Worm (Caenorhabditis elegans) whole organism, L1 larva: ENCODE results near the gene fbxb-111.

Source experiments
- C16A3.4 ChIP-seq: fragments of 150-350 bp; optimal IDR thresholded peaks from 2 replicates; lab custom pipeline; 2014; ENCODE audit warnings: missing biosample characterization, missing genetic modification characterization
- Y116A8C.19 ChIP-seq: sonication (generic microtip); optimal IDR thresholded peaks from 2 replicates; lab custom pipeline; 2016; ENCODE audit warnings: missing compliant biosample characterization, missing genetic modification characterization, borderline replicate concordance
- aha-1 ChIP-seq: fragments of 150-350 bp; optimal IDR thresholded peaks from 2 replicates; lab custom pipeline; 2014; ENCODE audit warnings: missing biosample characterization, missing genetic modification characterization
- ceh-63 ChIP-seq: fragments of 200-800 bp; sonication (Bioruptor generic); optimal IDR thresholded peaks from 2 replicates; lab custom pipeline; 2018; ENCODE audit warnings: mild to moderate bottlenecking, missing genetic modification characterization, missing compliant biosample characterization
- ceh-8 ChIP-seq: fragments of 200-800 bp; sonication (Bioruptor generic); optimal IDR thresholded peaks from 2 replicates; lab custom pipeline; 2018; ENCODE audit warnings: mild to moderate bottlenecking, missing genetic modification characterization, moderate library complexity, missing compliant biosample characterization
- ceh-82 ChIP-seq, 3 experiments: fragments of 150-350 bp in 1 of 3; sonication (generic microtip) in 2 of 3; optimal IDR thresholded peaks; 2 replicates each; lab custom pipeline; 2014 to 2017; ENCODE audit warnings: missing biosample characterization in 3 of 3, missing genetic modification characterization in 3 of 3
- ceh-88 ChIP-seq: fragments of 200-800 bp; sonication (Bioruptor generic); IDR thresholded peaks from 2 replicates; pipeline ENCODE4 v1.3.6; 2022; ENCODE audit warnings: missing genetic modification characterization, missing compliant biosample characterization
- ceh-90 ChIP-seq: sonication (generic microtip); optimal IDR thresholded peaks from 2 replicates; lab custom pipeline; 2016; ENCODE audit warnings: missing genetic modification characterization, missing compliant biosample characterization
- ces-1 ChIP-seq: fragments of 150-350 bp; optimal IDR thresholded peaks from 2 replicates; lab custom pipeline; 2014; ENCODE audit warnings: missing biosample characterization, missing genetic modification reagents, missing genetic modification characterization
- dsc-1 ChIP-seq: sonication (generic microtip); optimal IDR thresholded peaks from 2 replicates; lab custom pipeline; 2016; ENCODE audit warnings: mild to moderate bottlenecking, missing genetic modification characterization, missing compliant biosample characterization
- efl-1 ChIP-seq, 4 experiments: fragments of 150-350 bp; optimal IDR thresholded peaks in 3 of 4; peaks in 1 of 4; 1 replicate in 1 of 4; 2 replicates in 3 of 4; lab custom pipeline; 2014; ENCODE audit warnings: missing biosample characterization in 2 of 4, missing genetic modification characterization in 2 of 4, missing genetic modification reagents in 2 of 4
- efl-3 ChIP-seq: fragments of 200-800 bp; sonication (Bioruptor generic); optimal IDR thresholded peaks from 2 replicates; lab custom pipeline; 2018; ENCODE audit warnings: mild to moderate bottlenecking, missing genetic modification characterization, missing compliant biosample characterization
- egl-13 ChIP-seq: sonication (generic microtip); optimal IDR thresholded peaks from 2 replicates; lab custom pipeline; 2016; ENCODE audit warnings: missing genotype, missing genetic modification reagents, missing genetic modification characterization, missing compliant biosample characterization
- elt-2 ChIP-seq: sonication (generic microtip); optimal IDR thresholded peaks from 2 replicates; lab custom pipeline; 2016; ENCODE audit warnings: missing genetic modification characterization, mild to moderate bottlenecking, inconsistent platforms, missing compliant biosample characterization, missing genetic modification reagents
- fkh-10 ChIP-seq: sonication (generic microtip); optimal IDR thresholded peaks from 2 replicates; lab custom pipeline; 2017; ENCODE audit warnings: missing biosample characterization, missing genetic modification reagents, missing genetic modification characterization
- fkh-4 ChIP-seq: sonication (generic microtip); optimal IDR thresholded peaks from 2 replicates; lab custom pipeline; 2016; ENCODE audit warnings: missing compliant biosample characterization, missing genetic modification characterization, borderline replicate concordance
- grh-1 ChIP-seq: fragments of 200-800 bp; sonication (Bioruptor generic); IDR thresholded peaks from 2 replicates; pipeline ENCODE4 v1.3.6; 2022; ENCODE audit warnings: missing genetic modification reagents, missing genetic modification characterization, missing compliant biosample characterization
- lin-35 ChIP-seq, 2 experiments: fragments of 150-350 bp; optimal IDR thresholded peaks; 2 replicates each; lab custom pipeline; 2014; ENCODE audit warnings: missing biosample characterization in 2 of 2, missing genetic modification characterization in 2 of 2, missing genetic modification reagents in 2 of 2
- lsy-2 ChIP-seq, 2 experiments: fragments of 150-350 bp; optimal IDR thresholded peaks; 2 replicates each; lab custom pipeline; 2014; ENCODE audit warnings: missing biosample characterization in 2 of 2, missing genetic modification characterization in 2 of 2
- mdl-1 ChIP-seq, 2 experiments: fragments of 150-350 bp; optimal IDR thresholded peaks; 2 replicates each; lab custom pipeline; 2014 to 2017; ENCODE audit warnings: missing biosample characterization in 2 of 2, missing genetic modification characterization in 2 of 2, inconsistent platforms in 1 of 2
- mef-2 ChIP-seq: fragments of 150-350 bp; optimal IDR thresholded peaks from 2 replicates; lab custom pipeline; 2014; ENCODE audit warnings: missing biosample characterization, missing genetic modification characterization
- mep-1 ChIP-seq: fragments of 150-350 bp; optimal IDR thresholded peaks from 2 replicates; lab custom pipeline; 2014; ENCODE audit warnings: missing biosample characterization, missing genetic modification characterization
- nhr-11 ChIP-seq: fragments of 150-350 bp; optimal IDR thresholded peaks from 2 replicates; lab custom pipeline; 2014; ENCODE audit warnings: missing biosample characterization, missing genetic modification characterization
- nhr-20 ChIP-seq: sonication (generic microtip); optimal IDR thresholded peaks from 2 replicates; lab custom pipeline; 2016; ENCODE audit warnings: mild to moderate bottlenecking, missing genetic modification characterization, missing compliant biosample characterization
- nhr-237 ChIP-seq: fragments of 150-350 bp; optimal IDR thresholded peaks from 2 replicates; lab custom pipeline; 2014; ENCODE audit warnings: missing biosample characterization, missing genetic modification characterization
- nhr-28 ChIP-seq: fragments of 150-350 bp; optimal IDR thresholded peaks from 2 replicates; lab custom pipeline; 2014; ENCODE audit warnings: missing biosample characterization, missing genetic modification characterization
- nhr-71 ChIP-seq: sonication (generic microtip); optimal IDR thresholded peaks from 2 replicates; lab custom pipeline; 2016; ENCODE audit warnings: mild to moderate bottlenecking, missing genetic modification characterization, moderate library complexity, missing compliant biosample characterization
- nhr-76 ChIP-seq: sonication (generic microtip); optimal IDR thresholded peaks from 2 replicates; lab custom pipeline; 2017; ENCODE audit warnings: missing biosample characterization, missing genetic modification characterization
- nhr-84 ChIP-seq: sonication (generic microtip); optimal IDR thresholded peaks from 2 replicates; lab custom pipeline; 2017; ENCODE audit warnings: missing biosample characterization, missing genetic modification characterization
- pqm-1 ChIP-seq: sonication (generic microtip); optimal IDR thresholded peaks from 3 replicates; lab custom pipeline; 2017; ENCODE audit warnings: missing biosample characterization, missing genetic modification characterization
- snpc-4 ChIP-seq: fragments of 150-350 bp; optimal IDR thresholded peaks from 2 replicates; lab custom pipeline; 2014; ENCODE audit warnings: missing biosample characterization, missing genetic modification characterization
- sox-4 ChIP-seq: sonication (generic microtip); optimal IDR thresholded peaks from 2 replicates; lab custom pipeline; 2016; ENCODE audit warnings: missing genetic modification characterization, missing compliant biosample characterization
- sptf-1 ChIP-seq: fragments of 150-350 bp; optimal IDR thresholded peaks from 2 replicates; lab custom pipeline; 2014; ENCODE audit warnings: missing biosample characterization, missing genetic modification characterization
- sup-37 ChIP-seq: fragments of 200-800 bp; sonication (Bioruptor generic); optimal IDR thresholded peaks from 2 replicates; lab custom pipeline; 2018; ENCODE audit warnings: mild to moderate bottlenecking, missing genetic modification characterization, missing compliant biosample characterization
- unc-130 ChIP-seq: fragments of 150-350 bp; optimal IDR thresholded peaks from 2 replicates; lab custom pipeline; 2017; ENCODE audit warnings: missing biosample characterization, missing genetic modification characterization, inconsistent platforms
- unc-62 ChIP-seq: fragments of 150-350 bp; optimal IDR thresholded peaks from 2 replicates; lab custom pipeline; 2014; ENCODE audit warnings: missing biosample characterization, missing genetic modification reagents, missing genetic modification characterization
- xbp-1 ChIP-seq: sonication (generic microtip); optimal IDR thresholded peaks from 2 replicates; lab custom pipeline; 2016; ENCODE audit warnings: missing genetic modification characterization, missing compliant biosample characterization
- zag-1 ChIP-seq: fragments of 150-350 bp; optimal IDR thresholded peaks from 2 replicates; lab custom pipeline; 2014; ENCODE audit warnings: missing biosample characterization, missing genetic modification characterization
- ztf-11 ChIP-seq, 2 experiments: sonication (generic microtip); optimal IDR thresholded peaks; 2 replicates each; lab custom pipeline; 2016 to 2017; ENCODE audit warnings: missing genetic modification characterization in 2 of 2, missing biosample characterization in 1 of 2, missing compliant biosample characterization in 1 of 2
- ztf-4 ChIP-seq: fragments of 150-350 bp; optimal IDR thresholded peaks from 2 replicates; lab custom pipeline; 2014; ENCODE audit warnings: missing biosample characterization, missing genetic modification characterization

Gene fbxb-111

DNA sequence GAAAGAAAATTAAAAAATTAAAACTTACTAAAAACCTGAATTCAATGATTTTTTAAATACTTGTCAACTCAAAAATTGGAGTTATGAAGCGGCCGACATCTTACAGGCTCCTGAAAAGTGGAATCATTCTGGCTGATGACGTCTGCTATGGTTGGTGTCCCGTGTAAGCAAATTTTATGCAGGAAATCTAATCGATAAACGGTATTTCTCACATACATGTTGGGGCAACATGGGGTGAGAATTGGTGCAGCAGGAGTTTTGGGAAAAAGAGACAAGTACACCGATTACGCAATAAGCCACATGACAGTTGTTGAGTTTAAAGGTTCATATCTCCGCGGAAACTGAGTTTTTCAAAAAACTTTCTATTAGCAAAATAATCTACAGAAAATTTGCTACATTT is 40.6 kb upstream of the fbxb-111 start, which contains the start of gene K12H6.2:
K12H6.2 (minus strand) TSS at position 101 of the 400 bp plus-strand sequence.
- no peak for TF ChIP-seq fkh-10 (GFP tag; lab: Kevin White, UChicago)
- no peak for TF ChIP-seq C16A3.4 (tag; lab: Kevin White, UChicago)
- TF ChIP-seq mdl-1 (tag; optimal IDR thresholded peaks at IDR 0.05; lab: Kevin White, UChicago) = no peak
- TF ChIP-seq unc-62 (GFP tag; lab: Kevin White, UChicago) = no peak
- no peak for TF ChIP-seq zag-1 (tag; lab: Kevin White, UChicago)
- TF ChIP-seq fkh-4 (tag; lab: Kevin White, UChicago) = no peak
- no peak for TF ChIP-seq ceh-63 (GFP tag; lab: Kevin White, UChicago)
- TF ChIP-seq nhr-84 (tag; lab: Kevin White, UChicago) = no peak
- no peak for TF ChIP-seq lsy-2 (tag; optimal IDR thresholded peaks at IDR 0.05; lab: Kevin White, UChicago)
- no peak for TF ChIP-seq ceh-88 (GFP tag; lab: Robert Waterston, UW)
- no peak for TF ChIP-seq grh-1 (GFP tag; lab: Robert Waterston, UW)
- TF ChIP-seq sptf-1 (tag; lab: Kevin White, UChicago) = no peak
- no peak for TF ChIP-seq elt-2 (tag; lab: Kevin White, UChicago)
- no peak for TF ChIP-seq nhr-76 (tag; lab: Kevin White, UChicago)
- TF ChIP-seq ztf-4 = no peak
- no peak for TF ChIP-seq dsc-1 (tag; lab: Kevin White, UChicago)
- TF ChIP-seq sup-37 = no peak
- TF ChIP-seq aha-1 = no peak
- TF ChIP-seq, all 84 proteins: peak for 0

DNA sequence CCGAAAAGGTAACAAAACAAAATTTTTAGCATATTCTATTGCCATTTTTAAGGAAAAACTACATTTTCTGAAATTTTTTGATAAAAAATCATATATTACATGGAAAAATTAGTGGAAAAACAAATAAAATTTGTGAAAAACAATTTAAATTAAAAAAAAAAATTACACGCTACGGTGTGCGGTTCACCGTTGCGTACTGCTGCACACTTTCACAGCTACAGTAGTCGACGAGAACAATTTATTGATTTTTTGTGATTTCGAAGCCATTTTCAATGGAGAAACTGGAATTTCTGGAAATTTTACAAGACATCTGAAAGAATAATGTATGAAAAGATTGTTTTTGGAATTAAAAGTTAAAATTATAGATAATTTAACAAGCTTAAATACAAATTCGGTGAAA is 40.2 kb upstream of the fbxb-111 start:
- TF ChIP-seq nhr-28 (tag; lab: Kevin White, UChicago) (no peak), pqm-1 (no peak), nhr-71 (tag; lab: Kevin White, UChicago) (no peak), ztf-11 (tag; optimal IDR thresholded peaks at IDR 0.05; lab: Kevin White, UChicago) (no peak), lin-35 (GFP tag; optimal IDR thresholded peaks at IDR 0.05; lab: Kevin White, UChicago) (no peak), egl-13 (tag; lab: Kevin White, UChicago) (no peak), xbp-1 (tag; lab: Kevin White, UChicago) (no peak), ces-1 (no peak), sptf-1 (tag; lab: Kevin White, UChicago) (no peak), C16A3.4 (tag; lab: Kevin White, UChicago) (no peak), snpc-4 (tag; lab: Kevin White, UChicago) (no peak), nhr-20 (tag; lab: Kevin White, UChicago) (no peak), efl-3 (no peak), Y116A8C.19 (no peak), ceh-8 (no peak), nhr-237 (tag; lab: Kevin White, UChicago) (no peak), aha-1 (no peak), sup-37 (no peak), zag-1 (tag; lab: Kevin White, UChicago) (no peak), mep-1 (tag; lab: Kevin White, UChicago) (no peak)
- TF ChIP-seq, all 84 proteins: peak for 0

DNA sequence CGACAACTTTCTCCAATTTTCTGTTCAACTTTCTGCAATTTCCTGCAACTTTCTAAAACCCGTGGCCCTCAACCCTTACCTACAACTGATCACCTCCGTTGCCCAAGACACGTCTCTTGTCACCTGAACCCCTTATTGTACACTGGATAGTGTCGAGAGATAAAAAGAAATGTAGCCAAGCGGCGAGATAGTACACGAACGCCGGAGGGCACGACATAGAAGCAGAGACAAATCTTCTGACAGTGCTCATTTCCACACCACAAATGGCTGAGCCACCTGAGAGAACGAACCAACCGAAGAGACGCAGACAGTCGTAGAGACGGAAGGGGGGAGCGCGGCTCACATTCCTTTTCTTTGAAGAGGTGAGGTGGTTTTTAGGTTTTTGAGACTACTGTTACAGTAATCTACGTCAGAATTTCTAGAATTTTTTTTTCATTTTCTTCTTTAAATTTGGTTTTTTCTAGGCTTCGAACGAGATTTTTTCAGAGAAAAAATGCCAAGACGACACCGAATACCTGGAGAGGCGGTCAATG is 32.9 kb upstream of the fbxb-111 start, which contains the start of gene K12H6.12:
K12H6.12 (plus strand) TSS at position 483 of the 533 bp plus-strand sequence.
- no peak for TF ChIP-seq lsy-2 (tag; optimal IDR thresholded peaks at IDR 0.05; lab: Kevin White, UChicago)
- peak in 1 of 3 experiments; percentile 1 for TF ChIP-seq ceh-82 (tag; optimal IDR thresholded peaks at IDR 0.05; lab: Kevin White, UChicago)
- TF ChIP-seq efl-1 (optimal IDR thresholded peaks at IDR 0.05; lab: Kevin White, UChicago) = peak in 1 of 2 experiments; percentile 28
- no peak for TF ChIP-seq efl-1 (GFP tag; optimal IDR thresholded peaks at IDR 0.05 in 1 of 2; lab: Kevin White, UChicago)
- no peak for TF ChIP-seq mef-2 (tag; lab: Kevin White, UChicago)
- no peak for TF ChIP-seq nhr-28 (tag; lab: Kevin White, UChicago)
- TF ChIP-seq ceh-90 (tag; lab: Kevin White, UChicago) = no peak
- no peak for TF ChIP-seq dsc-1 (tag; lab: Kevin White, UChicago)
- no peak for TF ChIP-seq efl-3
- TF ChIP-seq ztf-11 (tag; optimal IDR thresholded peaks at IDR 0.05; lab: Kevin White, UChicago) = no peak
- TF ChIP-seq unc-130 (tag; lab: Kevin White, UChicago) = no peak
- peak; percentile 19 for TF ChIP-seq nhr-11 (tag; lab: Kevin White, UChicago)
- TF ChIP-seq sox-4 (tag; lab: Kevin White, UChicago) = no peak
- TF ChIP-seq, all 84 proteins: peak for 3
